Worm (Caenorhabditis elegans): ENCODE data around the gene nlp-47.
"Not testable (repeated sequence)": the region's sequence is repeated elsewhere in the genome, so short reads cannot be mapped to it uniquely, and the experiment has no call there.

- peak; percentile 61 for TF ChIP-seq ama-1 (optimal IDR thresholded peaks at IDR 0.05)
- not testable (repeated sequence) for TF ChIP-seq unc-62 (GFP tag; optimal IDR thresholded peaks at IDR 0.05); elt-1 (tag; optimal IDR thresholded peaks at IDR 0.05); nhr-23 (tag; optimal IDR thresholded peaks at IDR 0.05); unc-39 (tag; optimal IDR thresholded peaks at IDR 0.05)
Measured at ce11 chrIV:5264700-5265210, 25.9 kb upstream of the nlp-47 start.
